Worm (Caenorhabditis elegans): ENCODE measurements around the gene ZC204.13.
"Not testable (repeated sequence)": the region's sequence is repeated elsewhere in the genome, so short reads cannot be mapped to it uniquely, and the experiment has no call there.

ce11 chrII:1627783-1628182, 33.0 kb downstream of the ZC204.13 start, which contains the start of gene C08E3.15:
- not testable (repeated sequence) for TF ChIP-seq ceh-58 (GFP tag; IDR thresholded peaks at IDR 0.05); ama-1 (optimal IDR thresholded peaks at IDR 0.05); ama-1 (GFP tag; optimal IDR thresholded peaks at IDR 0.05); zfh-2 (GFP tag; conservative IDR thresholded peaks at IDR 0.05); unc-62 (GFP tag; optimal IDR thresholded peaks at IDR 0.05); T26A5.8 (tag; optimal IDR thresholded peaks at IDR 0.05)
